Worm (Caenorhabditis elegans): ENCODE measurements around the gene htz-1.

DNA sequence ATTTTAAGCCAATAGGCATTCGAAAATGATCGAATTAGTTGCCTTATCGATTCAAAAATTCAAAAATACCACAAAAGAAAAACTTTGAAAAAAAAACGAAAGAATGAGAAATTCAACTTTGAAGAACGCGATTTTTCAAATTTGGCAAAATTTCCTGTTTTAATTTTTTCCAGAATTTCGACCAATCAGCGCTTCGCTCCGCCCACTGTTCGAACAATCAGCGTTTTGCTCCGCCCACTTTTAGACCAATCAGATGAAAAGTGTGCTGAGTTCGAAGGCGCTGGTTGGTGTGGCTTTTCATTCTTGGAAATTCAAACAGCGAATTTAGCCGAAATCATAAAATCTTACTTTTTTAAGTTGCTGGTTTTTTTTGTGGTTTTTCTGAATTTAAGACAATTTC is 48.4 kb upstream of the htz-1 start:
- TF ChIP-seq hmbx-1 (tag; optimal IDR thresholded peaks at IDR 0.05) (no peak), B0310.2 (tag; optimal IDR thresholded peaks at IDR 0.05) (no peak), flt-1 (GFP tag; IDR thresholded peaks at IDR 0.05) (no peak), hmg-4 (GFP tag; optimal IDR thresholded peaks at IDR 0.05) (no peak), ama-1 (optimal IDR thresholded peaks at IDR 0.05) (no peak), tra-4 (tag; optimal IDR thresholded peaks at IDR 0.05) (no peak), pes-1 (GFP tag; IDR thresholded peaks at IDR 0.05) (no peak), ceh-13 (GFP tag; optimal IDR thresholded peaks at IDR 0.05) (no peak), F13C5.2 (tag; optimal IDR thresholded peaks at IDR 0.05) (no peak), tbx-11 (GFP tag; IDR thresholded peaks at IDR 0.05) (no peak), ceh-36 (tag; optimal IDR thresholded peaks at IDR 0.05) (no peak), scrt-1 (GFP tag; IDR thresholded peaks at IDR 0.05) (no peak), hnd-1 (tag; optimal IDR thresholded peaks at IDR 0.05) (no peak), sea-1 (GFP tag; conservative IDR thresholded peaks at IDR 0.05) (no peak)

Data from whole organism, early embryonic.